Fruit fly (Drosophila melanogaster): ENCODE data around the gene Setd3.

DNA sequence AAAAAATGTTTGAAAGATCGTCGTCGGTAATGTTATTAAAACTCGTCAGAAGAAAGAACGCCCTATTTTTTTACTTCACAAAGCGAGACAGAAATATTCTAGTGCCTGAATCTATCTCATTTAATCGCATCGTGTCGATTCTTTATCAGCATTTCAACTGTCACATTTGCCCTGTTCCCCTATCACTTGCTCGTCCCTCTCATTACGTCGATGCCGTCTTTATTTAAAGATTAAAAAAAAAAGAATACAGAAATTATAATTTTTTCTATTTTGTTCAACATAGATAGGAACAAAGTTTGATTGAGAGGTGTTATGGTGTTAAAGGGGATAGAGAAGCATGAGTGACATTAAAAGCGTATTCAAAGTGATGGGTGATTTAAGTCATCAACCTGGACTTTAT is 19.5 kb upstream of the Setd3 start:
- TF ChIP-seq D1 (tag; optimal IDR thresholded peaks at IDR 0.05): no peak
- TF ChIP-seq CG4496 (GFP tag; IDR thresholded peaks at IDR 0.05): no peak
- TF ChIP-seq Snoo (tag; optimal IDR thresholded peaks at IDR 0.05): no peak
- no peak for TF ChIP-seq CG17806 (tag; optimal IDR thresholded peaks at IDR 0.05)
- no peak for TF ChIP-seq CG32121 (GFP tag; IDR thresholded peaks at IDR 0.05)
- TF ChIP-seq Ets98B (GFP tag; IDR thresholded peaks at IDR 0.05): no peak
- no peak for TF ChIP-seq EcR (GFP tag; optimal IDR thresholded peaks at IDR 0.05)
- TF ChIP-seq CG15710 (tag; optimal IDR thresholded peaks at IDR 0.05): no peak
- no peak for TF ChIP-seq CG9948 (tag; optimal IDR thresholded peaks at IDR 0.05)

Data from whole organism, pupa.